Worm (Caenorhabditis elegans) whole organism, L2 larva: ENCODE data around the gene lido-8.

Experiments
- C34F6.9 ChIP-seq: fragments of 150-350 bp; optimal IDR thresholded peaks from 2 replicates; lab custom pipeline; 2014; ENCODE audit warnings: missing biosample characterization, missing genetic modification characterization
- F13H6.1 ChIP-seq: sonication (generic microtip); optimal IDR thresholded peaks from 2 replicates; lab custom pipeline; 2016; ENCODE audit warnings: missing genetic modification characterization, missing compliant biosample characterization
- R02D3.7 ChIP-seq: fragments of 150-350 bp; optimal IDR thresholded peaks from 2 replicates; lab custom pipeline; 2014; ENCODE audit warnings: missing biosample characterization, missing genetic modification characterization
- Y55F3AM.14 ChIP-seq: fragments of 200-800 bp; sonication (Bioruptor generic); optimal IDR thresholded peaks from 2 replicates; lab custom pipeline; 2018; ENCODE audit warnings: mild to moderate bottlenecking, missing genetic modification characterization, missing compliant biosample characterization
- ZK546.5 ChIP-seq: sonication (generic microtip); optimal IDR thresholded peaks from 2 replicates; lab custom pipeline; 2017; ENCODE audit warnings: missing biosample characterization, missing genetic modification characterization
- aly-2 ChIP-seq: fragments of 150-350 bp; optimal IDR thresholded peaks from 2 replicates; lab custom pipeline; 2014; ENCODE audit warnings: missing biosample characterization, missing genetic modification characterization
- ama-1 ChIP-seq: fragments of 150-350 bp; optimal IDR thresholded peaks from 2 replicates; lab custom pipeline; 2018; ENCODE audit warnings: inconsistent platforms
- blmp-1 ChIP-seq: sonication (generic microtip); optimal IDR thresholded peaks from 2 replicates; lab custom pipeline; 2017; ENCODE audit warnings: missing genetic modification characterization, mild to moderate bottlenecking, missing compliant biosample characterization, antibody characterized with exemption, moderate library complexity; ENCODE audit not compliant: insufficient read depth
- ceh-16 ChIP-seq: fragments of 150-350 bp; optimal IDR thresholded peaks from 2 replicates; lab custom pipeline; 2014; ENCODE audit warnings: missing biosample characterization, missing genetic modification characterization
- ceh-82 ChIP-seq: fragments of 150-350 bp; optimal IDR thresholded peaks from 2 replicates; lab custom pipeline; 2014; ENCODE audit warnings: missing biosample characterization, missing genetic modification characterization
- crh-2 ChIP-seq: sonication (generic microtip); optimal IDR thresholded peaks from 2 replicates; lab custom pipeline; 2017; ENCODE audit warnings: missing biosample characterization, missing genetic modification characterization
- egl-27 ChIP-seq: sonication (generic microtip); optimal IDR thresholded peaks from 3 replicates; lab custom pipeline; 2017; ENCODE audit warnings: missing biosample characterization, missing genetic modification reagents, missing genetic modification characterization
- elt-1 ChIP-seq: fragments of 150-350 bp; optimal IDR thresholded peaks from 2 replicates; lab custom pipeline; 2014; ENCODE audit warnings: missing biosample characterization, missing genetic modification characterization
- gmeb-1 ChIP-seq: fragments of 150-350 bp; optimal IDR thresholded peaks from 2 replicates; lab custom pipeline; 2014; ENCODE audit warnings: missing biosample characterization, missing genetic modification characterization
- lin-11 ChIP-seq: fragments of 150-350 bp; sonication (generic microtip); optimal IDR thresholded peaks from 2 replicates; lab custom pipeline; 2014; ENCODE audit warnings: missing biosample characterization, missing genetic modification characterization, inconsistent platforms, mixed read lengths
- lin-13 ChIP-seq: fragments of 150-350 bp; optimal IDR thresholded peaks from 2 replicates; lab custom pipeline; 2014; ENCODE audit warnings: missing biosample characterization, missing genetic modification reagents, missing genetic modification characterization
- lin-39 ChIP-seq: fragments of 150-350 bp; optimal IDR thresholded peaks from 2 replicates; lab custom pipeline; 2014; ENCODE audit warnings: missing biosample characterization, missing genetic modification reagents, missing genetic modification characterization
- lsy-2 ChIP-seq, 2 experiments: fragments of 150-350 bp in 1 of 2; sonication (generic microtip) in 1 of 2; optimal IDR thresholded peaks; 2 replicates each; lab custom pipeline; 2014 to 2017; ENCODE audit warnings: missing biosample characterization in 2 of 2, missing genetic modification characterization in 2 of 2
- mab-5 ChIP-seq: fragments of 150-350 bp; optimal IDR thresholded peaks from 2 replicates; lab custom pipeline; 2014; ENCODE audit warnings: missing biosample characterization, missing genetic modification characterization
- mbf-1 ChIP-seq: sonication (generic microtip); optimal IDR thresholded peaks from 2 replicates; lab custom pipeline; 2017; ENCODE audit warnings: missing biosample characterization, missing genetic modification characterization
- mdl-1 ChIP-seq, 2 experiments: fragments of 150-350 bp in 1 of 2; sonication (generic microtip) in 1 of 2; optimal IDR thresholded peaks; 2 replicates each; lab custom pipeline; 2017; ENCODE audit warnings: missing biosample characterization in 2 of 2, missing genetic modification characterization in 2 of 2
- nhr-10 ChIP-seq: sonication (generic microtip); optimal IDR thresholded peaks from 2 replicates; lab custom pipeline; 2017; ENCODE audit warnings: missing biosample characterization, missing genetic modification characterization
- nhr-11 ChIP-seq: fragments of 150-350 bp; optimal IDR thresholded peaks from 2 replicates; lab custom pipeline; 2014; ENCODE audit warnings: missing biosample characterization, missing genetic modification characterization
- nhr-12 ChIP-seq: fragments of 150-350 bp; optimal IDR thresholded peaks from 2 replicates; lab custom pipeline; 2014; ENCODE audit warnings: missing biosample characterization, missing genetic modification characterization
- nhr-129 ChIP-seq: fragments of 150-350 bp; optimal IDR thresholded peaks from 2 replicates; lab custom pipeline; 2014; ENCODE audit warnings: missing biosample characterization, missing genetic modification characterization
- nhr-21 ChIP-seq: fragments of 150-350 bp; optimal IDR thresholded peaks from 2 replicates; lab custom pipeline; 2014; ENCODE audit warnings: missing biosample characterization, missing genetic modification characterization
- nhr-237 ChIP-seq: fragments of 150-350 bp; optimal IDR thresholded peaks from 2 replicates; lab custom pipeline; 2014; ENCODE audit warnings: missing biosample characterization, missing genetic modification characterization
- nhr-25 ChIP-seq: fragments of 150-350 bp; sonication (generic microtip); optimal IDR thresholded peaks from 3 replicates; lab custom pipeline; 2014; ENCODE audit warnings: missing biosample characterization, missing genetic modification characterization
- nhr-77 ChIP-seq: fragments of 150-350 bp; optimal IDR thresholded peaks from 2 replicates; lab custom pipeline; 2014; ENCODE audit warnings: missing biosample characterization, missing genetic modification characterization
- peb-1 ChIP-seq: fragments of 150-350 bp; optimal IDR thresholded peaks from 2 replicates; lab custom pipeline; 2014; ENCODE audit warnings: missing biosample characterization, missing genetic modification characterization
- sem-4 ChIP-seq: fragments of 150-350 bp; optimal IDR thresholded peaks from 2 replicates; lab custom pipeline; 2014; ENCODE audit warnings: missing biosample characterization, missing genetic modification reagents, missing genetic modification characterization
- sma-3 ChIP-seq: sonication (generic microtip); optimal IDR thresholded peaks from 2 replicates; lab custom pipeline; 2016; ENCODE audit warnings: missing genetic modification reagents, missing genetic modification characterization, missing compliant biosample characterization
- sma-9 ChIP-seq, 2 experiments: fragments of 150-350 bp in 1 of 2; sonication (generic microtip) in 1 of 2; optimal IDR thresholded peaks; 2 replicates each; lab custom pipeline; 2014 to 2016; ENCODE audit warnings: missing genetic modification characterization in 2 of 2, mild to moderate bottlenecking in 1 of 2, missing biosample characterization in 1 of 2, missing compliant biosample characterization in 1 of 2, missing genetic modification reagents in 1 of 2, moderate library complexity in 1 of 2
- unc-55 ChIP-seq: fragments of 150-350 bp; sonication (generic microtip); optimal IDR thresholded peaks from 3 replicates; lab custom pipeline; 2014; ENCODE audit warnings: missing biosample characterization, missing genetic modification reagents, missing genetic modification characterization
- unc-62 ChIP-seq: fragments of 150-350 bp; optimal IDR thresholded peaks from 2 replicates; lab custom pipeline; 2014; ENCODE audit warnings: missing biosample characterization, missing genetic modification reagents, missing genetic modification characterization
- zag-1 ChIP-seq: fragments of 150-350 bp; optimal IDR thresholded peaks from 2 replicates; lab custom pipeline; 2014; ENCODE audit warnings: missing biosample characterization, missing genetic modification characterization
- ztf-1 ChIP-seq: fragments of 200-800 bp; sonication (Bioruptor generic); conservative IDR thresholded peaks from 2 replicates; pipeline ENCODE4 v1.3.6; 2022; ENCODE audit warnings: missing genetic modification characterization, missing compliant biosample characterization
- ztf-11 ChIP-seq: sonication (generic microtip); optimal IDR thresholded peaks from 2 replicates; lab custom pipeline; 2017; ENCODE audit warnings: missing biosample characterization, missing genetic modification characterization
- ztf-4 ChIP-seq: fragments of 150-350 bp; optimal IDR thresholded peaks from 2 replicates; lab custom pipeline; 2014; ENCODE audit warnings: missing biosample characterization, missing genetic modification characterization

The lido-8 gene

ce11 chrII:2994590-2995392 lies 2.0 kb upstream of the lido-8 start:
- peak; percentile 43 for TF ChIP-seq nhr-25
- TF ChIP-seq egl-27 (tag; lab: Kevin White, UChicago), result no peak
- TF ChIP-seq ama-1, result no peak
- peak; percentile 44 for TF ChIP-seq mab-5 (tag; lab: Kevin White, UChicago)
- no peak for TF ChIP-seq unc-62 (GFP tag; lab: Kevin White, UChicago)
- no peak for TF ChIP-seq crh-2
- TF ChIP-seq sma-9 (GFP tag; optimal IDR thresholded peaks at IDR 0.05; lab: Kevin White, UChicago), result peak; percentile 17
- no peak for TF ChIP-seq sma-9 (tag; optimal IDR thresholded peaks at IDR 0.05; lab: Kevin White, UChicago)
- peak; percentile 64 for TF ChIP-seq ceh-16 (tag; lab: Kevin White, UChicago)
- no peak for TF ChIP-seq zag-1 (tag; lab: Kevin White, UChicago)
- no peak for TF ChIP-seq gmeb-1
- no peak for TF ChIP-seq R02D3.7 (tag; lab: Kevin White, UChicago)
- no peak for TF ChIP-seq ztf-1
- TF ChIP-seq mbf-1 (tag; lab: Kevin White, UChicago), result no peak
- no peak for TF ChIP-seq nhr-10 (tag; lab: Kevin White, UChicago)
- TF ChIP-seq lin-13, result no peak
- no peak for TF ChIP-seq lin-39
- TF ChIP-seq blmp-1, result peak; percentile 86
- no peak for TF ChIP-seq aly-2 (tag; lab: Kevin White, UChicago)
- no peak for TF ChIP-seq ztf-11 (tag; lab: Kevin White, UChicago)
- TF ChIP-seq unc-55 (GFP tag; lab: Kevin White, UChicago), result peak; percentile 7
- no peak for TF ChIP-seq elt-1 (tag; lab: Kevin White, UChicago)
- peak in 1 of 2 experiments; percentile 3 for TF ChIP-seq lsy-2 (tag; optimal IDR thresholded peaks at IDR 0.05; lab: Kevin White, UChicago)
- no peak for TF ChIP-seq F13H6.1 (tag; lab: Kevin White, UChicago)
- no peak for TF ChIP-seq ZK546.5
- TF ChIP-seq C34F6.9, result no peak
- no peak for TF ChIP-seq sma-3 (GFP tag; lab: Kevin White, UChicago)
- peak; percentile 46 for TF ChIP-seq nhr-129 (tag; lab: Kevin White, UChicago)
- TF ChIP-seq, all 48 proteins: peak for 8

- TF ChIP-seq ceh-82 (tag; lab: Kevin White, UChicago) (no peak), nhr-129 (tag; lab: Kevin White, UChicago) (no peak), C34F6.9 (no peak), nhr-237 (no peak), nhr-10 (tag; lab: Kevin White, UChicago) (no peak), peb-1 (tag; lab: Kevin White, UChicago) (no peak), aly-2 (tag; lab: Kevin White, UChicago) (no peak), nhr-21 (no peak), nhr-25 (no peak), zag-1 (tag; lab: Kevin White, UChicago) (no peak), sma-3 (GFP tag; lab: Kevin White, UChicago) (no peak), sem-4 (tag; lab: Kevin White, UChicago) (no peak), nhr-77 (tag; lab: Kevin White, UChicago) (no peak), elt-1 (tag; lab: Kevin White, UChicago) (no peak), Y55F3AM.14 (GFP tag; lab: Kevin White, UChicago) (no peak), ZK546.5 (no peak), mdl-1 (tag; optimal IDR thresholded peaks at IDR 0.05; lab: Kevin White, UChicago) (no peak), crh-2 (no peak)
Observed at ce11 chrII:2997828-2998441, 1.1 kb downstream of the lido-8 start.

- no peak for TF ChIP-seq R02D3.7 (tag; lab: Kevin White, UChicago)
- no peak for TF ChIP-seq nhr-25
- no peak for TF ChIP-seq sma-9 (GFP tag; optimal IDR thresholded peaks at IDR 0.05; lab: Kevin White, UChicago)
- TF ChIP-seq sma-9 (tag; optimal IDR thresholded peaks at IDR 0.05; lab: Kevin White, UChicago), result no peak
- no peak for TF ChIP-seq crh-2
- no peak for TF ChIP-seq ztf-11 (tag; lab: Kevin White, UChicago)
- no peak for TF ChIP-seq lin-11 (tag; lab: Kevin White, UChicago)
- no peak for TF ChIP-seq ztf-4 (tag; lab: Kevin White, UChicago)
- TF ChIP-seq gmeb-1, result no peak
- no peak for TF ChIP-seq nhr-12 (tag; lab: Kevin White, UChicago)
- no peak for TF ChIP-seq nhr-11 (tag; lab: Kevin White, UChicago)
- TF ChIP-seq ztf-1, result no peak
- no peak for TF ChIP-seq lsy-2 (tag; optimal IDR thresholded peaks at IDR 0.05; lab: Kevin White, UChicago)
- TF ChIP-seq nhr-237, result no peak
- no peak for TF ChIP-seq aly-2 (tag; lab: Kevin White, UChicago)
- no peak for TF ChIP-seq sem-4 (tag; lab: Kevin White, UChicago)
Observed at ce11 chrII:3000535-3001264, 3.9 kb downstream of the lido-8 start, which contains the start of gene lido-9. Gene lido-9 (plus strand): TSS chrII:3000768.
